Worm (Caenorhabditis elegans) whole organism, L3 larva: Measurements from ENCODE around the gene ceh-53.

Experiments
- R02D3.7 ChIP-seq: fragments of 150-350 bp; optimal IDR thresholded peaks from 2 replicates; lab custom pipeline; 2014; ENCODE audit warnings: missing biosample characterization, missing genetic modification characterization
- ZK546.5 ChIP-seq: sonication (generic microtip); optimal IDR thresholded peaks from 2 replicates; lab custom pipeline; 2017; ENCODE audit warnings: missing biosample characterization, missing genetic modification characterization
- aly-2 ChIP-seq: fragments of 150-350 bp; optimal IDR thresholded peaks from 2 replicates; lab custom pipeline; 2014; ENCODE audit warnings: missing biosample characterization, missing genetic modification characterization
- ceh-16 ChIP-seq: sonication (generic microtip); optimal IDR thresholded peaks from 2 replicates; lab custom pipeline; 2017; ENCODE audit warnings: missing biosample characterization, missing genetic modification characterization
- ceh-28 ChIP-seq: fragments of 150-350 bp; optimal IDR thresholded peaks from 2 replicates; lab custom pipeline; 2014; ENCODE audit warnings: missing biosample characterization, missing genetic modification reagents, missing genetic modification characterization
- ceh-9 ChIP-seq: sonication (generic microtip); optimal IDR thresholded peaks from 2 replicates; lab custom pipeline; 2018; ENCODE audit warnings: missing biosample characterization, missing genetic modification characterization
- daf-12 ChIP-seq: fragments of 150-350 bp; optimal IDR thresholded peaks from 2 replicates; lab custom pipeline; 2014; ENCODE audit warnings: missing biosample characterization, missing genetic modification reagents, missing genetic modification characterization
- egl-27 ChIP-seq: sonication (generic microtip); optimal IDR thresholded peaks from 4 replicates; lab custom pipeline; 2017; ENCODE audit warnings: missing biosample characterization, missing genetic modification reagents, missing genetic modification characterization
- egl-5 ChIP-seq: fragments of 150-350 bp; optimal IDR thresholded peaks from 2 replicates; lab custom pipeline; 2017; ENCODE audit warnings: missing biosample characterization, missing genetic modification reagents, missing genetic modification characterization, inconsistent platforms
- elt-1 ChIP-seq: fragments of 150-350 bp; optimal IDR thresholded peaks from 2 replicates; lab custom pipeline; 2014; ENCODE audit warnings: missing biosample characterization, missing genetic modification characterization
- elt-2 ChIP-seq: sonication (generic microtip); optimal IDR thresholded peaks from 2 replicates; lab custom pipeline; 2016; ENCODE audit warnings: missing genetic modification reagents, mild to moderate bottlenecking, missing genetic modification characterization, missing compliant biosample characterization
- elt-3 ChIP-seq, 3 experiments: fragments of 150-350 bp in 1 of 3; sonication (generic microtip) in 2 of 3; optimal IDR thresholded peaks; 2 replicates in 2 of 3; 4 replicates in 1 of 3; lab custom pipeline; 2014 to 2017; ENCODE audit warnings: missing biosample characterization in 3 of 3, missing genetic modification characterization in 3 of 3
- eor-1 ChIP-seq, 2 experiments: fragments of 150-350 bp; optimal IDR thresholded peaks; 2 replicates each; lab custom pipeline; 2014 to 2018; ENCODE audit warnings: missing biosample characterization in 2 of 2, missing genetic modification characterization in 2 of 2
- fos-1 ChIP-seq: fragments of 150-350 bp; optimal IDR thresholded peaks from 2 replicates; lab custom pipeline; 2014; ENCODE audit warnings: missing biosample characterization, missing genetic modification characterization
- hmg-11 ChIP-seq: sonication (generic microtip); optimal IDR thresholded peaks from 2 replicates; lab custom pipeline; 2016; ENCODE audit warnings: missing genetic modification characterization, missing compliant biosample characterization
- jun-1 ChIP-seq: fragments of 150-350 bp; optimal IDR thresholded peaks from 2 replicates; lab custom pipeline; 2014; ENCODE audit warnings: missing biosample characterization, missing genetic modification reagents, missing genetic modification characterization
- lin-15B ChIP-seq: fragments of 150-350 bp; optimal IDR thresholded peaks from 2 replicates; lab custom pipeline; 2014; ENCODE audit warnings: missing biosample characterization, missing genetic modification characterization
- lin-39 ChIP-seq: fragments of 150-350 bp; optimal IDR thresholded peaks from 2 replicates; lab custom pipeline; 2018; ENCODE audit warnings: missing biosample characterization, missing genetic modification reagents, missing genetic modification characterization
- lsy-12 ChIP-seq: sonication (generic microtip); optimal IDR thresholded peaks from 2 replicates; lab custom pipeline; 2016; ENCODE audit warnings: mild to moderate bottlenecking, missing genetic modification characterization, missing compliant biosample characterization
- mdl-1 ChIP-seq: fragments of 150-350 bp; optimal IDR thresholded peaks from 2 replicates; lab custom pipeline; 2014; ENCODE audit warnings: missing biosample characterization, missing genetic modification characterization
- mml-1 ChIP-seq: fragments of 150-350 bp; sonication (generic microtip); optimal IDR thresholded peaks from 3 replicates; lab custom pipeline; 2014; ENCODE audit warnings: missing biosample characterization, missing genetic modification characterization
- nfya-1 ChIP-seq: sonication (generic microtip); optimal IDR thresholded peaks from 2 replicates; lab custom pipeline; 2017; ENCODE audit warnings: missing genetic modification characterization, mild to moderate bottlenecking, missing compliant biosample characterization, antibody characterized with exemption, moderate library complexity; ENCODE audit not compliant: insufficient read depth
- nhr-12 ChIP-seq: fragments of 150-350 bp; optimal IDR thresholded peaks from 2 replicates; lab custom pipeline; 2014; ENCODE audit warnings: missing biosample characterization, missing genetic modification characterization
- nhr-23 ChIP-seq: fragments of 150-350 bp; optimal IDR thresholded peaks from 2 replicates; lab custom pipeline; 2014; ENCODE audit warnings: missing biosample characterization, missing genetic modification reagents, missing genetic modification characterization
- nhr-237 ChIP-seq: fragments of 150-350 bp; optimal IDR thresholded peaks from 2 replicates; lab custom pipeline; 2014; ENCODE audit warnings: missing biosample characterization, missing genetic modification characterization
- nhr-25 ChIP-seq: sonication (generic microtip); optimal IDR thresholded peaks from 2 replicates; lab custom pipeline; 2017; ENCODE audit warnings: missing biosample characterization, missing genetic modification characterization
- nhr-28 ChIP-seq: fragments of 150-350 bp; optimal IDR thresholded peaks from 2 replicates; lab custom pipeline; 2014; ENCODE audit warnings: missing biosample characterization, missing genetic modification characterization
- nhr-43 ChIP-seq: sonication (generic microtip); optimal IDR thresholded peaks from 2 replicates; lab custom pipeline; 2016; ENCODE audit warnings: mild to moderate bottlenecking, missing genetic modification characterization, missing compliant biosample characterization; ENCODE audit not compliant: poor library complexity, severe bottlenecking
- nhr-76 ChIP-seq: fragments of 150-350 bp; sonication (generic microtip); optimal IDR thresholded peaks from 5 replicates; lab custom pipeline; 2014; ENCODE audit warnings: missing biosample characterization, missing genetic modification characterization
- pha-4 ChIP-seq: fragments of 150-350 bp; optimal IDR thresholded peaks from 2 replicates; lab custom pipeline; 2014; ENCODE audit warnings: missing biosample characterization, missing genetic modification reagents, missing genetic modification characterization
- pqm-1 ChIP-seq: fragments of 150-350 bp; optimal IDR thresholded peaks from 2 replicates; lab custom pipeline; 2017; ENCODE audit warnings: missing biosample characterization, missing genetic modification characterization, inconsistent platforms
- sea-2 ChIP-seq: fragments of 150-350 bp; sonication (generic microtip); optimal IDR thresholded peaks from 4 replicates; lab custom pipeline; 2014; ENCODE audit warnings: missing biosample characterization, missing genetic modification reagents, missing genetic modification characterization
- skn-1 ChIP-seq: fragments of 150-350 bp; optimal IDR thresholded peaks from 2 replicates; lab custom pipeline; 2014; ENCODE audit warnings: missing biosample characterization, missing genetic modification characterization
- snpc-4 ChIP-seq: fragments of 150-350 bp; optimal IDR thresholded peaks from 2 replicates; lab custom pipeline; 2014; ENCODE audit warnings: missing biosample characterization, missing genetic modification characterization
- tbx-2 ChIP-seq: sonication (generic microtip); optimal IDR thresholded peaks from 2 replicates; lab custom pipeline; 2016; ENCODE audit warnings: mild to moderate bottlenecking, missing genetic modification characterization, missing compliant biosample characterization
- unc-62 ChIP-seq: fragments of 150-350 bp; sonication (generic microtip); optimal IDR thresholded peaks from 4 replicates; lab custom pipeline; 2014; ENCODE audit warnings: missing biosample characterization, missing genetic modification reagents, missing genetic modification characterization
- zag-1 ChIP-seq: fragments of 150-350 bp; optimal IDR thresholded peaks from 2 replicates; lab custom pipeline; 2014; ENCODE audit warnings: missing biosample characterization, missing genetic modification characterization
- ztf-11 ChIP-seq: fragments of 150-350 bp; optimal IDR thresholded peaks from 2 replicates; lab custom pipeline; 2014; ENCODE audit warnings: missing biosample characterization, missing genetic modification characterization
- ztf-4 ChIP-seq: fragments of 150-350 bp; optimal IDR thresholded peaks from 2 replicates; lab custom pipeline; 2014; ENCODE audit warnings: missing biosample characterization, missing genetic modification characterization

Gene ceh-53

DNA sequence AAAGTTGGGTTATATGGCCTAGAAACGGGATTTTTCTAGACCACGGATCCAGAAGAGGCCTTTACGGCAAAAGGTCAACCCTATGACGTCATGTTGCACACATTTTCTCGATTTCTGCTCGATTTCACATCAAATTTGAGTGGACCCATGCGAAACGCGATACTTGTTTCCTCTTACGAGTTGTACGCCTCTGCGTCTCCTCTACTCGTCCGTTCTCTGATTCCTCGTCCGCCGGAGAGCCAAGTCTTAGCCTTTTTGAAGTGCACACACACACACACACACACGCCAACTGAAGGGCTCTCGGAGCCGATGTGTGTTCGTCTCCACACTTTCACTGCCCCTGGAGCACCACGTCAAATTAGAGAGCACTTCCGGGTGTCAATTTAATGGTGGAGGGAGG lies 22.9 kb downstream of the ceh-53 start (continued):
- TF ChIP-seq nhr-43 (tag; lab: Kevin White, UChicago) (no peak), nhr-237 (tag; lab: Kevin White, UChicago) (no peak)

DNA sequence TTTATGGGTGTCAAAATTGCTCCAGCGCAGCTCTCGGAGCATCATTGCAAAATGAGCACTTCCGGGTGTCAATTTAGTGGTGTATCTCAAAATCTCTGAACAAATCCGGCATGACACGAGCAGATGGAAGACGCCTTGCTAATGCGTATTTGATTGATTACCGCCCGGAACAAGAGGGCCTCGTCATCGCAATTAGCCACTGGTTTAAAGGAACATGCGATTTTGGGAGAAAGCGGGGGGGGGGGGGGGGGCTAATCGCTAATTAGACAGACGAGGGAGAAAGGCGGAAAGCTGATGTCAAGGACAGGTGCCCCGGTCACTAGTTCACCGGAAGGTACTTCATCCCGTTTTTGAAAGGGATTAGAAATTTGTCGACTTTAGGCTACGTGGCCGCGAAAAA lies 23.7 kb downstream of the ceh-53 start:
- no peak for TF ChIP-seq snpc-4
- TF ChIP-seq nhr-23 (tag; lab: Kevin White, UChicago) = peak; percentile 7

- TF ChIP-seq jun-1 = no peak
- no peak for TF ChIP-seq fos-1 (tag; lab: Kevin White, UChicago)
- no peak for TF ChIP-seq daf-12 (tag; lab: Kevin White, UChicago)
- no peak for TF ChIP-seq tbx-2
- no peak for TF ChIP-seq nhr-12 (tag; lab: Kevin White, UChicago)
- TF ChIP-seq sea-2 (GFP tag; lab: Kevin White, UChicago) = no peak
- TF ChIP-seq R02D3.7 (tag; lab: Kevin White, UChicago) = no peak
- TF ChIP-seq hmg-11 (tag; lab: Kevin White, UChicago) = no peak
- TF ChIP-seq lin-15B (tag; lab: Kevin White, UChicago) = no peak
- TF ChIP-seq ZK546.5 (tag; lab: Kevin White, UChicago) = no peak
- TF ChIP-seq pha-4 (tag; lab: Kevin White, UChicago) = no peak
- no peak for TF ChIP-seq nfya-1 (tag; lab: Kevin White, UChicago)
- TF ChIP-seq mml-1 = no peak
- no peak for TF ChIP-seq ceh-16
- no peak for TF ChIP-seq ceh-9
- no peak for TF ChIP-seq aly-2 (tag; lab: Kevin White, UChicago)
Measured at ce11 chrIV:3523419-3523818, 25.4 kb downstream of the ceh-53 start.

- TF ChIP-seq jun-1 (peak; percentile 29), elt-2 (tag; lab: Kevin White, UChicago) (peak; percentile 28), pha-4 (tag; lab: Kevin White, UChicago) (peak; percentile 41), mml-1 (no peak), nhr-28 (tag; lab: Kevin White, UChicago) (no peak), hmg-11 (tag; lab: Kevin White, UChicago) (peak; percentile 10), nhr-25 (peak; percentile 14), nhr-23 (tag; lab: Kevin White, UChicago) (peak; percentile 21), lin-39 (tag; lab: Kevin White, UChicago) (peak; percentile 48), elt-3 (tag; optimal IDR thresholded peaks at IDR 0.05; lab: Kevin White, UChicago) (no peak), egl-5 (tag; lab: Kevin White, UChicago) (no peak), unc-62 (GFP tag; lab: Kevin White, UChicago) (no peak), skn-1 (tag; lab: Kevin White, UChicago) (peak; percentile 56), pqm-1 (tag; lab: Kevin White, UChicago) (no peak), ceh-28 (tag; lab: Kevin White, UChicago) (no peak), lsy-12 (tag; lab: Kevin White, UChicago) (peak; percentile 45), elt-1 (no peak), eor-1 (tag; optimal IDR thresholded peaks at IDR 0.05; lab: Kevin White, UChicago) (no peak), ceh-9 (no peak), ztf-4 (no peak), nhr-76 (tag; lab: Kevin White, UChicago) (no peak), nfya-1 (tag; lab: Kevin White, UChicago) (peak; percentile 25), egl-27 (tag; lab: Kevin White, UChicago) (no peak), ztf-11 (tag; lab: Kevin White, UChicago) (no peak), zag-1 (tag; lab: Kevin White, UChicago) (no peak), aly-2 (tag; lab: Kevin White, UChicago) (no peak), mdl-1 (no peak), lin-15B (tag; lab: Kevin White, UChicago) (no peak)
- TF ChIP-seq, all 47 proteins: peak for 10
Measured at ce11 chrIV:3524584-3525020, 26.6 kb downstream of the ceh-53 start.
